Fruit fly (Drosophila melanogaster) whole organism, adult: ENCODE data around the gene CG42266.

Source experiments
- CG11617 ChIP-seq: fragments of 200-800 bp; sonication (Bioruptor generic); optimal IDR thresholded peaks from 2 replicates; lab custom pipeline; 2017; ENCODE audit warnings: mild to moderate bottlenecking, missing biosample characterization, missing genetic modification reagents, missing genetic modification characterization
- CG12768 ChIP-seq: fragments of 200-800 bp; sonication (Bioruptor generic); optimal IDR thresholded peaks from 2 replicates; lab custom pipeline; 2017; ENCODE audit warnings: missing biosample characterization, missing genetic modification characterization, mild to moderate bottlenecking, moderate library complexity, missing genetic modification reagents
- CG14711 ChIP-seq: fragments of 200-800 bp; sonication (Bioruptor generic); optimal IDR thresholded peaks from 2 replicates; lab custom pipeline; 2018; ENCODE audit warnings: missing biosample characterization, mild to moderate bottlenecking, missing genetic modification characterization, moderate library complexity
- CG1620 ChIP-seq: fragments of 200-800 bp; sonication (Bioruptor generic); optimal IDR thresholded peaks from 2 replicates; lab custom pipeline; 2016; ENCODE audit warnings: missing biosample characterization, missing genetic modification characterization
- CG33017 ChIP-seq: fragments of 200-800 bp; sonication (Bioruptor generic); optimal IDR thresholded peaks from 2 replicates; lab custom pipeline; 2018; ENCODE audit warnings: missing biosample characterization, mild to moderate bottlenecking, missing genetic modification characterization, moderate library complexity
- CG5204 ChIP-seq: fragments of 200-800 bp; sonication (Bioruptor generic); optimal IDR thresholded peaks from 2 replicates; lab custom pipeline; 2016; ENCODE audit warnings: missing biosample characterization, missing genetic modification characterization
- CG7045 ChIP-seq: fragments of 200-800 bp; sonication (Bioruptor generic); optimal IDR thresholded peaks from 2 replicates; lab custom pipeline; 2017; ENCODE audit warnings: missing biosample characterization, mild to moderate bottlenecking, missing genetic modification characterization
- CG7101 ChIP-seq: fragments of 200-800 bp; sonication (Bioruptor generic); optimal IDR thresholded peaks from 2 replicates; lab custom pipeline; 2018; ENCODE audit warnings: missing biosample characterization, mild to moderate bottlenecking, missing genetic modification characterization, moderate library complexity
- Clk ChIP-seq: fragments of 200-800 bp; sonication (Bioruptor generic); optimal IDR thresholded peaks from 2 replicates; lab custom pipeline; 2017; ENCODE audit warnings: missing biosample characterization, missing genetic modification characterization
- Crg-1 ChIP-seq: fragments of 200-800 bp; sonication (Bioruptor generic); optimal IDR thresholded peaks from 2 replicates; lab custom pipeline; 2016; ENCODE audit warnings: missing biosample characterization, missing genetic modification characterization
- Hr96 ChIP-seq: fragments of 200-800 bp; sonication (Bioruptor generic); optimal IDR thresholded peaks from 2 replicates; lab custom pipeline; 2016; ENCODE audit warnings: missing biosample characterization, missing genetic modification characterization
- Mnt ChIP-seq: fragments of 200-800 bp; sonication (Bioruptor generic); optimal IDR thresholded peaks from 2 replicates; lab custom pipeline; 2016; ENCODE audit warnings: missing biosample characterization, mild to moderate bottlenecking, missing genetic modification characterization
- bab1 ChIP-seq: fragments of 200-800 bp; sonication (Bioruptor generic); optimal IDR thresholded peaks from 3 replicates; lab custom pipeline; 2019; ENCODE audit warnings: missing biosample characterization, mild to moderate bottlenecking, missing genetic modification characterization, moderate library complexity
- cic ChIP-seq: fragments of 200-800 bp; sonication (Bioruptor generic); optimal IDR thresholded peaks from 2 replicates; lab custom pipeline; 2017; ENCODE audit warnings: missing biosample characterization, mild to moderate bottlenecking, missing genetic modification characterization, moderate library complexity
- cnc ChIP-seq, 2 experiments: fragments of >200 bp; optimal IDR thresholded peaks; 2 replicates each; lab custom pipeline; 2017
- kay ChIP-seq: fragments of 200-800 bp; sonication (Bioruptor generic); peaks from one replicate; lab custom pipeline; 2016; ENCODE audit warnings: missing biosample characterization, missing genetic modification characterization, borderline replicate concordance
- ovo ChIP-seq: fragments of 200-800 bp; sonication (Bioruptor generic); optimal IDR thresholded peaks from 2 replicates; lab custom pipeline; 2016; ENCODE audit warnings: missing biosample characterization, missing genetic modification characterization
- pad ChIP-seq: fragments of 200-800 bp; sonication (Bioruptor generic); optimal IDR thresholded peaks from 3 replicates; lab custom pipeline; 2017; ENCODE audit warnings: missing biosample characterization, missing genetic modification characterization, mild to moderate bottlenecking, moderate library complexity, missing genetic modification reagents
- tj ChIP-seq: fragments of 200-800 bp; sonication (Bioruptor generic); optimal IDR thresholded peaks from 3 replicates; lab custom pipeline; 2017; ENCODE audit warnings: missing biosample characterization, mild to moderate bottlenecking, missing genetic modification characterization, moderate library complexity
- toe ChIP-seq: fragments of 200-800 bp; sonication (Bioruptor generic); optimal IDR thresholded peaks from 2 replicates; lab custom pipeline; 2016; ENCODE audit warnings: missing biosample characterization, missing genetic modification characterization

CG42266 gene

dm6 chr2L:16353765-16354164 is 13.6 kb upstream of the CG42266 start:
- no peak for TF ChIP-seq Crg-1 (GFP tag; lab: Kevin White, UChicago)
- no peak for TF ChIP-seq CG14711
- TF ChIP-seq bab1 (GFP tag; lab: Kevin White, UChicago) = no peak
- no peak for TF ChIP-seq CG7045 (GFP tag; lab: Kevin White, UChicago)
- TF ChIP-seq CG11617 (GFP tag; lab: Kevin White, UChicago) = no peak
- TF ChIP-seq CG12768 (GFP tag; lab: Kevin White, UChicago) = no peak
- TF ChIP-seq cnc (optimal IDR thresholded peaks at IDR 0.05; lab: Kevin White, UChicago) = no peak
- TF ChIP-seq CG1620 (GFP tag; lab: Kevin White, UChicago) = no peak
- no peak for TF ChIP-seq ovo (GFP tag; lab: Kevin White, UChicago)

- TF ChIP-seq Mnt (GFP tag; lab: Kevin White, UChicago) (peak; percentile 32), cic (GFP tag; lab: Kevin White, UChicago) (no peak), bab1 (GFP tag; lab: Kevin White, UChicago) (no peak), CG5204 (no peak), CG1620 (GFP tag; lab: Kevin White, UChicago) (peak; percentile 44), tj (GFP tag; lab: Kevin White, UChicago) (peak; percentile 7), toe (GFP tag; lab: Kevin White, UChicago) (peak; percentile 61), CG7045 (GFP tag; lab: Kevin White, UChicago) (no peak), pad (peak; percentile 1), Hr96 (GFP tag; lab: Kevin White, UChicago) (no peak), Clk (GFP tag; lab: Kevin White, UChicago) (no peak), ovo (GFP tag; lab: Kevin White, UChicago) (no peak), CG33017 (tag; lab: Kevin White, UChicago) (no peak), CG12768 (GFP tag; lab: Kevin White, UChicago) (peak; percentile 30), CG11617 (GFP tag; lab: Kevin White, UChicago) (peak; percentile 40), CG7101 (tag; lab: Kevin White, UChicago) (peak; percentile 20), Crg-1 (GFP tag; lab: Kevin White, UChicago) (peak; percentile 39), kay (GFP tag; lab: Kevin White, UChicago) (peak; percentile 91), CG14711 (no peak), cnc (optimal IDR thresholded peaks at IDR 0.05; lab: Kevin White, UChicago) (no peak)
Observed at dm6 chr2L:16352585-16353580, 12.7 kb upstream of the CG42266 start, which contains the start of the genes Hyls1, chif and CG4455. TSS of gene Hyls1 (minus strand) at chr2L:16352628. TSS of gene chif (minus strand) at chr2L:16352628. TSS of gene CG4455 (plus strand) at chr2L:16352934.

- TF ChIP-seq CG12768 (GFP tag; lab: Kevin White, UChicago) (no peak), cic (GFP tag; lab: Kevin White, UChicago) (peak; percentile 28)
Observed at dm6 chr2L:16351805-16352584, 11.8 kb upstream of the CG42266 start.

- TF ChIP-seq CG14711 (peak; percentile 93), CG5204 (peak; percentile 94), ovo (GFP tag; lab: Kevin White, UChicago) (peak; percentile 82), CG1620 (GFP tag; lab: Kevin White, UChicago) (peak; percentile 90), cnc (optimal IDR thresholded peaks at IDR 0.05; lab: Kevin White, UChicago) (no peak), Clk (GFP tag; lab: Kevin White, UChicago) (peak; percentile 91), kay (GFP tag; lab: Kevin White, UChicago) (peak; percentile 78), CG11617 (GFP tag; lab: Kevin White, UChicago) (peak; percentile 95), pad (peak; percentile 88), CG33017 (tag; lab: Kevin White, UChicago) (peak; percentile 97), toe (GFP tag; lab: Kevin White, UChicago) (peak; percentile 86), CG7045 (GFP tag; lab: Kevin White, UChicago) (peak; percentile 96), Crg-1 (GFP tag; lab: Kevin White, UChicago) (peak; percentile 93), Mnt (GFP tag; lab: Kevin White, UChicago) (peak; percentile 85), cic (GFP tag; lab: Kevin White, UChicago) (peak; percentile 72), CG7101 (tag; lab: Kevin White, UChicago) (peak; percentile 97), CG12768 (GFP tag; lab: Kevin White, UChicago) (peak; percentile 96), Hr96 (GFP tag; lab: Kevin White, UChicago) (peak; percentile 91), bab1 (GFP tag; lab: Kevin White, UChicago) (peak; percentile 99), tj (GFP tag; lab: Kevin White, UChicago) (peak; percentile 98)
Observed at dm6 chr2L:16350742-16351568, 10.8 kb upstream of the CG42266 start.
